Fruit fly (Drosophila melanogaster): ENCODE data around the gene CG17075.

Gene CG17075

DNA sequence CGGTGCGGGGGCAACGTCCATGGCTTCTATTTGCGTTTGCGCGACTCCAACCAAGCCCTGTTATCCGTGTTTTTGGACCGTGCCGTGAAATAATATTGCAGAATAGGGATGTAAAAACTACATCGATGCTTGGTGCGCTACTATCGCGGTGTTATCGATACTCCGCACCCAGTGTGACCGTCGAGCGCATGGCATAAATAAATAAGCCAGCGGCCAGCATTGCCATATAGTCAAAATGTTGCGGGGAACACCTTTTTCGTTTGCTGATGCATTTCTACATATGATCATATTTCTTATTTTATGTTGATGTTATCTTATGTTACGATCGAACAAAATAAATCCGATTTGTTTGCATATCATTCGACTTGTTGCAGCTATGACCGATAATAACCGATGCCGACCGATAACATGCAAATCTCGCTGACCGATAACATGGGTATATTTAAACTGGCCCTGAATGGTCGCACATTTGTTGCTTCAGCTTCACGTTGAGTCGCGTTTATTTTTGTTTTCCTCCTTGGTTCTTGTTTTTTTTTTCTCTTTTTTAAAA lies 9.9 kb upstream of the CG17075 start, which contains the start of gene smo (continued):
- no peak for TF ChIP-seq pfk (GFP tag; optimal IDR thresholded peaks at IDR 0.05)
- TF ChIP-seq CG7839 (tag; optimal IDR thresholded peaks at IDR 0.05), result no peak
- TF ChIP-seq kni (GFP tag; optimal IDR thresholded peaks at IDR 0.05), result no peak
- peak; percentile 36 for TF ChIP-seq Dip3 (GFP tag; optimal IDR thresholded peaks at IDR 0.05)
- TF ChIP-seq CG14710 (tag; optimal IDR thresholded peaks at IDR 0.05), result peak; percentile 84
- peak; percentile 100 for TF ChIP-seq Sin3A (optimal IDR thresholded peaks at IDR 0.05)
- no peak for TF ChIP-seq CG43689 (GFP tag; IDR thresholded peaks at IDR 0.05)
- TF ChIP-seq CG10209 (GFP tag; optimal IDR thresholded peaks at IDR 0.05), result no peak
- TF ChIP-seq CG5180 (GFP tag; optimal IDR thresholded peaks at IDR 0.05), result no peak
- TF ChIP-seq CG3726 (GFP tag; IDR thresholded peaks at IDR 0.05), result no peak
- TF ChIP-seq pzg (GFP tag; optimal IDR thresholded peaks at IDR 0.05), result peak; percentile 96
- peak; percentile 55 for TF ChIP-seq Bteb2 (GFP tag; optimal IDR thresholded peaks at IDR 0.05)
- TF ChIP-seq nmo (GFP tag; optimal IDR thresholded peaks at IDR 0.05), result peak; percentile 73
- no peak for TF ChIP-seq CG10431 (GFP tag; optimal IDR thresholded peaks at IDR 0.05)
- TF ChIP-seq onecut (GFP tag; IDR thresholded peaks at IDR 0.05), result no peak
- TF ChIP-seq tll (GFP tag; optimal IDR thresholded peaks at IDR 0.05), result peak in 1 of 2 experiments; percentile 33
- TF ChIP-seq CG10979 (tag; optimal IDR thresholded peaks at IDR 0.05), result no peak
- no peak for TF ChIP-seq tap (tag; optimal IDR thresholded peaks at IDR 0.05)
- TF ChIP-seq dmrt11E (tag; optimal IDR thresholded peaks at IDR 0.05), result peak; percentile 34
- no peak for TF ChIP-seq CG1233 (GFP tag; optimal IDR thresholded peaks at IDR 0.05)
- TF ChIP-seq CG3163 (GFP tag; optimal IDR thresholded peaks at IDR 0.05), result peak; percentile 40
- TF ChIP-seq NC2α (GFP tag; optimal IDR thresholded peaks at IDR 0.05), result no peak
- TF ChIP-seq CG7745 (tag; optimal IDR thresholded peaks at IDR 0.05), result no peak
- no peak for TF ChIP-seq ash1 (GFP tag; optimal IDR thresholded peaks at IDR 0.05)
- TF ChIP-seq emc (GFP tag; optimal IDR thresholded peaks at IDR 0.05), result no peak
- no peak for TF ChIP-seq CG34422 (GFP tag; IDR thresholded peaks at IDR 0.05)
- TF ChIP-seq dpn (GFP tag; optimal IDR thresholded peaks at IDR 0.05), result peak; percentile 48 to 52
- TF ChIP-seq Fer1 (GFP tag; optimal IDR thresholded peaks at IDR 0.05), result no peak
- no peak for TF ChIP-seq Lpt (GFP tag; optimal IDR thresholded peaks at IDR 0.05)
- TF ChIP-seq CG12299 (tag; optimal IDR thresholded peaks at IDR 0.05), result no peak
- peak; percentile 89 for TF ChIP-seq CG42726 (GFP tag; IDR thresholded peaks at IDR 0.05; ENCODE audit: partially characterized antibody)
- peak; percentile 85 for TF ChIP-seq Ets97D (GFP tag; optimal IDR thresholded peaks at IDR 0.05)
- TF ChIP-seq stwl (tag; optimal IDR thresholded peaks at IDR 0.05), result peak; percentile 81
- no peak for TF ChIP-seq Adf1 (GFP tag; IDR thresholded peaks at IDR 0.05)
- peak; percentile 51 for TF ChIP-seq shn (GFP tag; optimal IDR thresholded peaks at IDR 0.05)
- peak; percentile 81 for TF ChIP-seq hkb (optimal IDR thresholded peaks at IDR 0.05)
- no peak for TF ChIP-seq hkb (GFP tag; IDR thresholded peaks at IDR 0.05)
- TF ChIP-seq CG2678 (tag; optimal IDR thresholded peaks at IDR 0.05), result no peak
- TF ChIP-seq Abd-B (GFP tag; optimal IDR thresholded peaks at IDR 0.05), result peak; percentile 80
- no peak for TF ChIP-seq sr (GFP tag; IDR thresholded peaks at IDR 0.05)
- TF ChIP-seq CG18619 (GFP tag; optimal IDR thresholded peaks at IDR 0.05), result no peak
- TF ChIP-seq CG4328 (GFP tag; optimal IDR thresholded peaks at IDR 0.05), result no peak
- TF ChIP-seq gce (GFP tag; IDR thresholded peaks at IDR 0.05), result no peak
- TF ChIP-seq ham (GFP tag; IDR thresholded peaks at IDR 0.05), result no peak
- no peak for TF ChIP-seq gsb-n (tag; optimal IDR thresholded peaks at IDR 0.05)
- no peak for TF ChIP-seq CG10959 (GFP tag; IDR thresholded peaks at IDR 0.05)
- no peak for TF ChIP-seq Atf-2 (GFP tag; optimal IDR thresholded peaks at IDR 0.05)
- TF ChIP-seq Sox102F (GFP tag; optimal IDR thresholded peaks at IDR 0.05), result no peak
- TF ChIP-seq CG11723 (GFP tag; optimal IDR thresholded peaks at IDR 0.05), result no peak
- no peak for TF ChIP-seq Doc2 (GFP tag; IDR thresholded peaks at IDR 0.05)
- no peak for TF ChIP-seq Aef1 (GFP tag; IDR thresholded peaks at IDR 0.05)
